Fruit fly (Drosophila melanogaster) S2 (cell line): Measurements from ENCODE around the gene SdhD.

Experiments used
- CG8478 ChIP-seq: fragments of >200 bp; optimal IDR thresholded peaks from 2 replicates; lab custom pipeline; 2018
- CTCF ChIP-seq, 2 experiments: fragments of >200 bp; optimal IDR thresholded peaks; 2 replicates each; lab custom pipeline; 2018

DNA sequence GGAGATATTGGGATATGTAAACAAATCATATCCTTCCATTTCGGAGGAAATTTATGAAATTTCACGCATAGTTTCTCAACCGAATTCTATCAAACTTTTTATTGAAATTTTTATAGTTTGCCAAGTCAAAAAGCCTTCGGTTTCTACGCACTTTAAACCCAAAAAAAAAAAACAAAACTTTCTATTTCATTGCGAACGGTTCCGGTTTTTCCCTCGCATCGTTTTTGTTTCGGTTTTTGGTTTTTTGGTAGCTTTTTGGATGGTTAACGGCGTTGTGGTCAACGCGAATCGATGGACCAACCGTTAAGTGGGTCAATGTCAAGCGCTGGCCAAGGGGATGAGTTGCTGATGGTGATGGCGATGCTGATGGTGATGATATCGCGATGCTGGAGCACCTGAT lies 19.4 kb downstream of the SdhD start:
- TF ChIP-seq CG8478 (lab: Kevin White, UChicago) (no peak), CTCF (optimal IDR thresholded peaks at IDR 0.05; lab: Kevin White, UChicago) (no peak)
